Fruit fly (Drosophila melanogaster): ENCODE results near the gene SAK.

The SAK gene

dm6 chr3L:21496865-21497634, 18.6 kb downstream of the SAK start, which contains the start of gene Hr78:
Gene Hr78, minus strand, starts transcription at chr3L:21497494.
- TF ChIP-seq CG8478 (optimal IDR thresholded peaks at IDR 0.05) (no peak), gsb (GFP tag; IDR thresholded peaks at IDR 0.05) (0 out of 2 replicates have a peak, but pooled peaks have one; percentile 45), CG14014 (GFP tag; IDR thresholded peaks at IDR 0.05) (peak; percentile 68), nerfin-2 (GFP tag; IDR thresholded peaks at IDR 0.05; ENCODE audit: partially characterized antibody) (no peak), Ets97D (GFP tag; optimal IDR thresholded peaks at IDR 0.05) (peak; percentile 63), Sox100B (GFP tag; optimal IDR thresholded peaks at IDR 0.05) (peak; percentile 90), CG4404 (GFP tag; IDR thresholded peaks at IDR 0.05) (peak; percentile 24; the same call in 1 of the 2 replicates), Nf-YC (tag; optimal IDR thresholded peaks at IDR 0.05) (peak; percentile 74), trem (tag; optimal IDR thresholded peaks at IDR 0.05) (peak; percentile 78), Spps (tag; optimal IDR thresholded peaks at IDR 0.05) (peak; percentile 59), Eip74EF (GFP tag; optimal IDR thresholded peaks at IDR 0.05) (peak in 1 of 2 experiments; percentile 79), lmd (GFP tag; IDR thresholded peaks at IDR 0.05) (peak; percentile 74), CG11695 (GFP tag; IDR thresholded peaks at IDR 0.05) (peak; percentile 89; the same call in 2 of the 3 replicates), caup (GFP tag; optimal IDR thresholded peaks at IDR 0.05; ENCODE audit: severe bottlenecking) (peak; percentile 86), CrebB (tag; optimal IDR thresholded peaks at IDR 0.05) (peak; percentile 17), CG4820 (GFP tag; optimal IDR thresholded peaks at IDR 0.05) (peak; percentile 41), CG9876 (GFP tag; optimal IDR thresholded peaks at IDR 0.05) (no peak), nmo (GFP tag; optimal IDR thresholded peaks at IDR 0.05) (peak; percentile 84), jumu (GFP tag; optimal IDR thresholded peaks at IDR 0.05) (no peak), repo (GFP tag; optimal IDR thresholded peaks at IDR 0.05) (no peak), Opbp (GFP tag; IDR thresholded peaks at IDR 0.05; ENCODE audit: partially characterized antibody) (0 out of 3 replicates have a peak, but pooled peaks have one; percentile 48), chm (GFP tag; IDR thresholded peaks at IDR 0.05) (0 out of 2 replicates have a peak, but pooled peaks have one; percentile 29), ab (GFP tag; optimal IDR thresholded peaks at IDR 0.05) (no peak), ssp (GFP tag; IDR thresholded peaks at IDR 0.05) (no peak), sc (optimal IDR thresholded peaks at IDR 0.05) (no peak), sc (GFP tag; optimal IDR thresholded peaks at IDR 0.05) (peak; percentile 65), CG10274 (GFP tag; optimal IDR thresholded peaks at IDR 0.05) (peak; percentile 22), gt (GFP tag; IDR thresholded peaks at IDR 0.05) (0 out of 2 replicates have a peak, but pooled peaks have one; percentile 28), CG17186 (GFP tag; optimal IDR thresholded peaks at IDR 0.05) (no peak), cg (GFP tag; optimal IDR thresholded peaks at IDR 0.05) (peak; percentile 86), nerfin-1 (tag; optimal IDR thresholded peaks at IDR 0.05) (peak; percentile 70), run (tag; optimal IDR thresholded peaks at IDR 0.05) (peak; percentile 78), tgo (GFP tag; IDR thresholded peaks at IDR 0.05) (peak; percentile 60; the same call in 2 of the 3 replicates), CG18764 (GFP tag; optimal IDR thresholded peaks at IDR 0.05) (peak; percentile 40), CG14441 (GFP tag; IDR thresholded peaks at IDR 0.05) (no peak; the same call in 1 of the 2 replicates), Med (GFP tag) (peak; percentile 65), CG8359 (GFP tag; optimal IDR thresholded peaks at IDR 0.05; ENCODE audit: borderline replicate concordance) (peak; percentile 71), CG13296 (GFP tag; optimal IDR thresholded peaks at IDR 0.05) (peak; percentile 92), Hr3 (GFP tag; optimal IDR thresholded peaks at IDR 0.05) (peak; percentile 69), gce (GFP tag; IDR thresholded peaks at IDR 0.05) (0 out of 3 replicates have a peak, but pooled peaks have one; percentile 48), sug (tag; optimal IDR thresholded peaks at IDR 0.05) (peak; percentile 52), az2 (GFP tag; optimal IDR thresholded peaks at IDR 0.05) (peak; percentile 68), Oli (tag; optimal IDR thresholded peaks at IDR 0.05) (peak; percentile 87), CG10654 (GFP tag; optimal IDR thresholded peaks at IDR 0.05) (peak; percentile 43), Bteb2 (GFP tag; optimal IDR thresholded peaks at IDR 0.05) (no peak), zen (tag; optimal IDR thresholded peaks at IDR 0.05) (peak; percentile 65), CG11723 (GFP tag; optimal IDR thresholded peaks at IDR 0.05) (peak; percentile 63), CG14050 (GFP tag; IDR thresholded peaks at IDR 0.05) (peak; percentile 33; the same call in 1 of the 3 replicates), CG7372 (GFP tag; IDR thresholded peaks at IDR 0.05) (peak; percentile 66)

Measured in whole organism, embryonic.